Worm (Caenorhabditis elegans): Measurements from ENCODE around the gene B0238.12.

B0238.12 gene

ce11 chrV:5271487-5271886 is 5.8 kb downstream of the B0238.12 start (continued):
- TF ChIP-seq T07F8.4 (tag; optimal IDR thresholded peaks at IDR 0.05) (no peak), ama-1 (optimal IDR thresholded peaks at IDR 0.05) (no peak), ama-1 (GFP tag; optimal IDR thresholded peaks at IDR 0.05) (no peak), sdz-38 (tag; optimal IDR thresholded peaks at IDR 0.05) (no peak), aptf-3 (GFP tag; IDR thresholded peaks at IDR 0.05) (no peak), nhr-80 (tag; optimal IDR thresholded peaks at IDR 0.05) (peak; percentile 87), zfh-2 (GFP tag; conservative IDR thresholded peaks at IDR 0.05) (peak; percentile 86), efl-1 (GFP tag; optimal IDR thresholded peaks at IDR 0.05) (no peak), ztf-6 (GFP tag; IDR thresholded peaks at IDR 0.05) (0 out of 2 replicates have a peak, but pooled peaks have one; percentile 10), F57C9.4 (tag; optimal IDR thresholded peaks at IDR 0.05) (no peak), ekl-4 (GFP tag; IDR thresholded peaks at IDR 0.05) (0 out of 2 replicates have a peak, but pooled peaks have one; percentile 44), ceh-100 (GFP tag; IDR thresholded peaks at IDR 0.05) (no peak), tlf-1 (GFP tag; optimal IDR thresholded peaks at IDR 0.05) (no peak), snpc-4 (GFP tag; optimal IDR thresholded peaks at IDR 0.05) (no peak), snpc-4 (tag; optimal IDR thresholded peaks at IDR 0.05) (peak in 3 of 4 experiments; percentile 6 to 56 (median 37)), F55B11.4 (tag; optimal IDR thresholded peaks at IDR 0.05; ENCODE audit: borderline replicate concordance, insufficient read depth) (no peak), die-1 (tag; optimal IDR thresholded peaks at IDR 0.05) (no peak), hsf-1 (GFP tag; IDR thresholded peaks at IDR 0.05) (no peak), rcor-1 (GFP tag; IDR thresholded peaks at IDR 0.05) (no peak), B0336.3 (GFP tag; IDR thresholded peaks at IDR 0.05) (peak; percentile 78), aptf-2 (GFP tag; conservative IDR thresholded peaks at IDR 0.05) (no peak), hmg-1.2 (GFP tag; IDR thresholded peaks at IDR 0.05) (peak; percentile 14; the same call in 1 of the 2 replicates), lin-35 (GFP tag; optimal IDR thresholded peaks at IDR 0.05) (no peak), ccch-3 (GFP tag; optimal IDR thresholded peaks at IDR 0.05) (no peak), mel-28 (tag; optimal IDR thresholded peaks at IDR 0.05; ENCODE audit: borderline replicate concordance) (no peak), snpc-1.3 (tag; optimal IDR thresholded peaks at IDR 0.05; ENCODE audit: insufficient read depth) (no peak), Y95B8A.8 (GFP tag; IDR thresholded peaks at IDR 0.05) (no peak), lin-54 (GFP tag; optimal IDR thresholded peaks at IDR 0.05) (peak; percentile 41), nfyb-1 (GFP tag; IDR thresholded peaks at IDR 0.05) (peak; percentile 86), B0035.1 (tag; optimal IDR thresholded peaks at IDR 0.05) (no peak), sptf-2 (GFP tag; optimal IDR thresholded peaks at IDR 0.05) (no peak), F39B2.1 (GFP tag; IDR thresholded peaks at IDR 0.05) (no peak), nhr-120 (GFP tag; IDR thresholded peaks at IDR 0.05) (no peak), egl-18 (GFP tag; IDR thresholded peaks at IDR 0.05) (no peak), lin-40 (tag; optimal IDR thresholded peaks at IDR 0.05) (no peak), madf-3 (GFP tag; IDR thresholded peaks at IDR 0.05) (no peak), ztf-22 (GFP tag; optimal IDR thresholded peaks at IDR 0.05) (peak; percentile 91), Y53F4B.3 (GFP tag; IDR thresholded peaks at IDR 0.05) (no peak), madf-8 (GFP tag; conservative IDR thresholded peaks at IDR 0.05) (no peak), hlh-12 (tag; optimal IDR thresholded peaks at IDR 0.05) (no peak), tbp1 (GFP tag; optimal IDR thresholded peaks at IDR 0.05) (peak; percentile 39), hmg-20 (GFP tag; IDR thresholded peaks at IDR 0.05) (no peak), ztf-28 (GFP tag; IDR thresholded peaks at IDR 0.05) (no peak), hlh-26 (GFP tag; conservative IDR thresholded peaks at IDR 0.05) (no peak), B0261.1 (tag; optimal IDR thresholded peaks at IDR 0.05) (no peak), let-526 (GFP tag; IDR thresholded peaks at IDR 0.05) (peak; percentile 84), ceh-91 (GFP tag; IDR thresholded peaks at IDR 0.05) (no peak), D2030.7 (GFP tag; IDR thresholded peaks at IDR 0.05) (no peak), atf-7 (tag; optimal IDR thresholded peaks at IDR 0.05) (peak; percentile 82), lsl-1 (GFP tag; optimal IDR thresholded peaks at IDR 0.05) (no peak)
